Worm (Caenorhabditis elegans): ENCODE measurements around the gene hsp-90.

The hsp-90 gene

ce11 chrV:14663006-14663405 is 21.7 kb upstream of the hsp-90 start, which contains the start of gene C47E8.9:
C47E8.9 (plus strand) TSS chrV:14663306.
- TF ChIP-seq madf-5 (GFP tag; IDR thresholded peaks at IDR 0.05) (no peak), Y48G9A.11 (GFP tag; IDR thresholded peaks at IDR 0.05) (no peak), D1046.2 (GFP tag; IDR thresholded peaks at IDR 0.05) (no peak), jun-1 (tag; optimal IDR thresholded peaks at IDR 0.05) (no peak), Y75B8A.6 (GFP tag; IDR thresholded peaks at IDR 0.05) (no peak), skn-1 (tag; optimal IDR thresholded peaks at IDR 0.05) (no peak), lim-7 (GFP tag; IDR thresholded peaks at IDR 0.05) (no peak), daf-8 (GFP tag; IDR thresholded peaks at IDR 0.05) (no peak), fkh-10 (GFP tag; optimal IDR thresholded peaks at IDR 0.05) (no peak), zfp-2 (tag; optimal IDR thresholded peaks at IDR 0.05) (no peak), zip-2 (tag; optimal IDR thresholded peaks at IDR 0.05) (no peak), egl-43 (GFP tag; IDR thresholded peaks at IDR 0.05) (no peak), spr-1 (tag; optimal IDR thresholded peaks at IDR 0.05) (no peak), F44E2.7 (GFP tag; IDR thresholded peaks at IDR 0.05) (no peak), tag-97 (GFP tag; IDR thresholded peaks at IDR 0.05) (no peak), lin-29 (GFP tag; IDR thresholded peaks at IDR 0.05) (no peak), nhr-48 (tag; optimal IDR thresholded peaks at IDR 0.05) (no peak)

ce11 chrV:14665728-14666127 is 19.0 kb upstream of the hsp-90 start, which contains the start of gene C47E8.1:
C47E8.1 (plus strand) TSS chrV:14666028.
- TF ChIP-seq hlh-30 (tag; optimal IDR thresholded peaks at IDR 0.05; ENCODE audit: insufficient read depth) = no peak
- no peak for TF ChIP-seq jun-1 (tag; optimal IDR thresholded peaks at IDR 0.05)

- TF ChIP-seq fkh-10 (GFP tag; optimal IDR thresholded peaks at IDR 0.05) = no peak
- TF ChIP-seq attf-4 (tag; optimal IDR thresholded peaks at IDR 0.05) = no peak
- TF ChIP-seq ctbp-1 (GFP tag; IDR thresholded peaks at IDR 0.05) = no peak
- no peak for TF ChIP-seq dmd-8 (GFP tag; IDR thresholded peaks at IDR 0.05)
- TF ChIP-seq daf-19 (GFP tag; conservative IDR thresholded peaks at IDR 0.05) = no peak
- TF ChIP-seq hlh-11 (tag; optimal IDR thresholded peaks at IDR 0.05) = no peak
- TF ChIP-seq F26F4.8 (GFP tag; conservative IDR thresholded peaks at IDR 0.05) = no peak
- TF ChIP-seq nhr-41 (GFP tag; IDR thresholded peaks at IDR 0.05) = no peak
- no peak for TF ChIP-seq nhr-102 (tag; optimal IDR thresholded peaks at IDR 0.05)
- TF ChIP-seq mdl-1 (tag; optimal IDR thresholded peaks at IDR 0.05) = no peak
- TF ChIP-seq ztf-11 (tag; optimal IDR thresholded peaks at IDR 0.05) = no peak
- TF ChIP-seq lin-13 (GFP tag; optimal IDR thresholded peaks at IDR 0.05) = no peak
- TF ChIP-seq Y5F2A.4 (GFP tag; optimal IDR thresholded peaks at IDR 0.05) = no peak
Observed at ce11 chrV:14678298-14678697, 6.4 kb upstream of the hsp-90 start.

- TF ChIP-seq nhr-76 (tag; optimal IDR thresholded peaks at IDR 0.05) = no peak
- peak; percentile 22 for TF ChIP-seq aha-1 (tag)
Observed at ce11 chrV:14680014-14680413, 4.7 kb upstream of the hsp-90 start, which contains the start of gene C47E8.3. C47E8.3 (plus strand) TSS chrV:14680314.

ce11 chrV:14682870-14683269 is 1.8 kb upstream of the hsp-90 start:
- TF ChIP-seq unc-62 (GFP tag; optimal IDR thresholded peaks at IDR 0.05 in 1 of 2) = peak in 1 of 2 experiments; percentile 55
- no peak for TF ChIP-seq unc-62 (tag; optimal IDR thresholded peaks at IDR 0.05)
- TF ChIP-seq lsy-2 (tag; optimal IDR thresholded peaks at IDR 0.05) = peak in 1 of 2 experiments; percentile 5
- peak; percentile 15 for TF ChIP-seq aha-1 (tag)
- no peak for TF ChIP-seq fkh-10 (GFP tag; optimal IDR thresholded peaks at IDR 0.05)
- peak; percentile 8 for TF ChIP-seq nhr-25 (tag; optimal IDR thresholded peaks at IDR 0.05; ENCODE audit: borderline replicate concordance, insufficient read depth)

Data from whole organism, L4 larva.